Fruit fly (Drosophila melanogaster): ENCODE results near the gene Lnk.

dm6 chr3R:25882606-25883266 lies 5.6 kb upstream of the Lnk start:
- TF ChIP-seq Snoo (tag; optimal IDR thresholded peaks at IDR 0.05) (no peak), D1 (tag; optimal IDR thresholded peaks at IDR 0.05) (no peak), CG14655 (GFP tag; optimal IDR thresholded peaks at IDR 0.05) (peak; percentile 42), EcR (GFP tag; optimal IDR thresholded peaks at IDR 0.05) (no peak), CG4496 (GFP tag; IDR thresholded peaks at IDR 0.05) (no peak), CG8301 (tag; optimal IDR thresholded peaks at IDR 0.05) (peak; percentile 22), Pif1B (GFP tag; optimal IDR thresholded peaks at IDR 0.05) (no peak), CG9948 (tag; optimal IDR thresholded peaks at IDR 0.05) (no peak), rn (GFP tag; IDR thresholded peaks at IDR 0.05) (no peak), CG10348 (GFP tag; IDR thresholded peaks at IDR 0.05) (no peak)

Data from whole organism, pupa.